Fruit fly (Drosophila melanogaster) whole organism, prepupa: Measurements from ENCODE around the gene CG4098.

Source experiments
- CG1621 ChIP-seq: fragments of 200-800 bp; sonication (Bioruptor generic); optimal IDR thresholded peaks from 3 replicates; lab custom pipeline; 2018; ENCODE audit warnings: missing biosample characterization, mild to moderate bottlenecking, missing genetic modification characterization
- CG6276 ChIP-seq: fragments of 200-800 bp; sonication (Bioruptor generic); optimal IDR thresholded peaks from 2 replicates; lab custom pipeline; 2017; ENCODE audit warnings: missing biosample characterization, mild to moderate bottlenecking, missing genetic modification characterization
- CG9139 ChIP-seq: fragments of 200-800 bp; sonication (Bioruptor generic); optimal IDR thresholded peaks from 3 replicates; lab custom pipeline; 2017; ENCODE audit warnings: missing biosample characterization, mild to moderate bottlenecking, missing genetic modification characterization
- Hr39 ChIP-seq: fragments of 200-800 bp; sonication (Bioruptor generic); optimal IDR thresholded peaks from 2 replicates; lab custom pipeline; 2016; ENCODE audit warnings: missing biosample characterization, missing genetic modification characterization
- topi ChIP-seq: fragments of 200-800 bp; sonication (Bioruptor generic); optimal IDR thresholded peaks from 3 replicates; lab custom pipeline; 2016; ENCODE audit warnings: missing biosample characterization, missing genetic modification characterization

DNA sequence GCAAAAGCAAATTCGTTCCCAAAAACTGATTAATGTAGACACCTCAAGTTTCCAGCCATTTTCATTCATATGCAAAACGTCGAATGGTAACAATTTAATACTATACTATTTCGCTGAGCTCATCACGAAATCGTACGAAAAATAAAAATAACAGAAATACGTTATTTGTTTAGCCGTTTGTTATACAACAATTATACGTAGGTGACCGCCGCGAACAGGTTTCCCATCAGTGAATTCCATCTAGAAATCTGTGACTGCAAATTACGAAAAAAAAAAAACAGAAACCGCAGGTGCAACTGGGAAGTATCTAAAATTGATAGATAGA is 37.4 kb downstream of the CG4098 start:
- TF ChIP-seq topi (no peak), Hr39 (GFP tag; lab: Kevin White, UChicago) (no peak), CG1621 (tag; lab: Kevin White, UChicago) (no peak), CG6276 (GFP tag; lab: Kevin White, UChicago) (no peak), CG9139 (no peak)
